Worm (Caenorhabditis elegans) whole organism, young adult: ENCODE measurements around the gene F14F7.5.
A peak's percentile ranks its signal among the peaks of the same experiment; 100 is the strongest.

ENCODE experiments used
- B0019.2 ChIP-seq: fragments of 200-800 bp; sonication (Bioruptor generic); conservative IDR thresholded peaks from 2 replicates; pipeline ENCODE4 v1.3.6; 2022; ENCODE audit warnings: missing genetic modification reagents, missing genetic modification characterization, missing compliant biosample characterization
- B0336.3 ChIP-seq: fragments of 200-800 bp; sonication (Bioruptor generic); IDR thresholded peaks from 2 replicates; pipeline ENCODE4 v1.3.6; 2022; ENCODE audit warnings: missing genetic modification characterization, missing compliant biosample characterization
- F10E7.11 ChIP-seq: sonication (generic microtip); optimal IDR thresholded peaks from 2 replicates; lab custom pipeline; 2017; ENCODE audit warnings: mild to moderate bottlenecking, missing genetic modification characterization, moderate library complexity, missing compliant biosample characterization
- F22D6.2 ChIP-seq: sonication (generic microtip); optimal IDR thresholded peaks from 2 replicates; lab custom pipeline; 2016; ENCODE audit warnings: mild to moderate bottlenecking, missing genetic modification characterization, missing compliant biosample characterization
- F37B4.10 ChIP-seq: fragments of 200-800 bp; sonication (Bioruptor generic); IDR thresholded peaks from 2 replicates; pipeline ENCODE4 v1.3.6; 2022; ENCODE audit warnings: missing genetic modification characterization, missing compliant biosample characterization
- F39B2.1 ChIP-seq: fragments of 200-800 bp; sonication (Bioruptor generic); IDR thresholded peaks from 2 replicates; pipeline ENCODE4 v1.3.6; 2022; ENCODE audit warnings: missing genetic modification reagents, missing genetic modification characterization, missing compliant biosample characterization
- F52B5.7 ChIP-seq: sonication (generic microtip); optimal IDR thresholded peaks from 2 replicates; lab custom pipeline; 2016; ENCODE audit warnings: mild to moderate bottlenecking, missing genetic modification characterization, missing compliant biosample characterization
- F57A8.1 ChIP-seq: fragments of 200-800 bp; sonication (Bioruptor generic); optimal IDR thresholded peaks from 2 replicates; lab custom pipeline; 2018; ENCODE audit warnings: mild to moderate bottlenecking, missing genetic modification characterization, moderate library complexity, missing compliant biosample characterization
- Y53G8AR.9 ChIP-seq: fragments of 200-800 bp; sonication (Bioruptor generic); conservative IDR thresholded peaks from 2 replicates; pipeline ENCODE4 v1.3.6; 2022; ENCODE audit warnings: missing genetic modification reagents, missing genetic modification characterization, missing compliant biosample characterization
- Y56A3A.18 ChIP-seq: fragments of 200-800 bp; sonication (Bioruptor generic); IDR thresholded peaks from 2 replicates; pipeline ENCODE4 v1.3.6; 2022; ENCODE audit warnings: missing genetic modification reagents, missing genetic modification characterization, missing compliant biosample characterization
- ZK185.1 ChIP-seq: sonication (generic microtip); optimal IDR thresholded peaks from 2 replicates; lab custom pipeline; 2016; ENCODE audit warnings: mild to moderate bottlenecking, missing genetic modification characterization, missing compliant biosample characterization; ENCODE audit not compliant: poor library complexity, severe bottlenecking
- akir-1 ChIP-seq: fragments of 200-800 bp; sonication (Bioruptor generic); optimal IDR thresholded peaks from 2 replicates; lab custom pipeline; 2018; ENCODE audit warnings: mild to moderate bottlenecking, missing genetic modification characterization, moderate library complexity, missing compliant biosample characterization
- athp-1 ChIP-seq: sonication (generic microtip); optimal IDR thresholded peaks from 2 replicates; lab custom pipeline; 2017; ENCODE audit warnings: mild to moderate bottlenecking, missing genetic modification characterization, missing compliant biosample characterization
- bed-2 ChIP-seq: fragments of 200-800 bp; sonication (Bioruptor generic); IDR thresholded peaks from 2 replicates; pipeline ENCODE4 v1.3.6; 2022; ENCODE audit warnings: missing genetic modification reagents, missing genetic modification characterization, missing compliant biosample characterization
- cebp-1 ChIP-seq, 2 experiments: fragments of 200-800 bp in 1 of 2; sonication (Bioruptor generic) in 1 of 2; sonication (generic microtip) in 1 of 2; IDR thresholded peaks in 1 of 2; optimal IDR thresholded peaks in 1 of 2; 2 replicates each; pipeline versions ENCODE4 v1.3.6 to Lab custom; 2017 to 2022; ENCODE audit warnings: missing compliant biosample characterization in 2 of 2, missing genetic modification characterization in 2 of 2, mild to moderate bottlenecking in 1 of 2, missing genetic modification reagents in 1 of 2, moderate library complexity in 1 of 2
- ceh-79 ChIP-seq: sonication (generic microtip); optimal IDR thresholded peaks from 2 replicates; lab custom pipeline; 2017; ENCODE audit warnings: mild to moderate bottlenecking, missing genetic modification characterization, missing compliant biosample characterization
- ceh-91 ChIP-seq: fragments of 200-800 bp; sonication (Bioruptor generic); IDR thresholded peaks from 2 replicates; pipeline ENCODE4 v1.3.6; 2022; ENCODE audit warnings: missing genetic modification reagents, missing genetic modification characterization, missing compliant biosample characterization
- ekl-4 ChIP-seq: fragments of 200-800 bp; sonication (Bioruptor generic); IDR thresholded peaks from 2 replicates; pipeline ENCODE4 v1.3.6; 2022; ENCODE audit warnings: missing genetic modification reagents, missing genetic modification characterization, missing compliant biosample characterization
- gei-17 ChIP-seq: fragments of 200-800 bp; sonication (Bioruptor generic); optimal IDR thresholded peaks from 2 replicates; lab custom pipeline; 2018; ENCODE audit warnings: mild to moderate bottlenecking, missing genetic modification characterization, missing compliant biosample characterization
- hlh-26 ChIP-seq: fragments of 200-800 bp; sonication (Bioruptor generic); conservative IDR thresholded peaks from 2 replicates; pipeline ENCODE4 v1.3.6; 2022; ENCODE audit warnings: missing genetic modification reagents, missing genetic modification characterization, missing compliant biosample characterization
- hmg-20 ChIP-seq: fragments of 200-800 bp; sonication (Bioruptor generic); IDR thresholded peaks from 2 replicates; pipeline ENCODE4 v1.3.6; 2022; ENCODE audit warnings: missing genetic modification reagents, missing genetic modification characterization, missing compliant biosample characterization
- lin-40 ChIP-seq: sonication (generic microtip); optimal IDR thresholded peaks from 2 replicates; lab custom pipeline; 2016; ENCODE audit warnings: missing genetic modification characterization, mild to moderate bottlenecking, missing compliant biosample characterization, missing genotype, missing genetic modification reagents
- madf-6 ChIP-seq: fragments of 200-800 bp; sonication (Bioruptor generic); IDR thresholded peaks from 2 replicates; pipeline ENCODE4 v1.3.6; 2022; ENCODE audit warnings: missing genetic modification reagents, missing genetic modification characterization, missing compliant biosample characterization
- mcd-1 ChIP-seq: fragments of 200-800 bp; sonication (Bioruptor generic); IDR thresholded peaks from 2 replicates; pipeline ENCODE4 v1.3.6; 2022; ENCODE audit warnings: missing genetic modification reagents, missing genetic modification characterization, missing compliant biosample characterization
- nfya-2 ChIP-seq: fragments of 200-800 bp; sonication (Bioruptor generic); IDR thresholded peaks from 2 replicates; pipeline ENCODE4 v1.3.6; 2022; ENCODE audit warnings: missing genetic modification reagents, missing genetic modification characterization, missing compliant biosample characterization
- nhr-179 ChIP-seq: sonication (generic microtip); optimal IDR thresholded peaks from 2 replicates; lab custom pipeline; 2016; ENCODE audit warnings: mild to moderate bottlenecking, missing genetic modification characterization, missing compliant biosample characterization
- nhr-80 ChIP-seq: sonication (generic microtip); optimal IDR thresholded peaks from 2 replicates; lab custom pipeline; 2016; ENCODE audit warnings: missing genetic modification characterization, missing compliant biosample characterization
- pbrm-1 ChIP-seq: fragments of 200-800 bp; sonication (Bioruptor generic); IDR thresholded peaks from 2 replicates; pipeline ENCODE4 v1.3.6; 2022; ENCODE audit warnings: missing genetic modification reagents, missing genetic modification characterization, missing compliant biosample characterization
- rcor-1 ChIP-seq: fragments of 200-800 bp; sonication (Bioruptor generic); IDR thresholded peaks from 2 replicates; pipeline ENCODE4 v1.3.6; 2022; ENCODE audit warnings: missing genetic modification reagents, missing genetic modification characterization, missing compliant biosample characterization
- sdz-38 ChIP-seq: sonication (generic microtip); optimal IDR thresholded peaks from 2 replicates; lab custom pipeline; 2016; ENCODE audit warnings: missing genotype, missing genetic modification characterization, missing compliant biosample characterization
- snpc-1.1 ChIP-seq: sonication (generic microtip); optimal IDR thresholded peaks from 2 replicates; lab custom pipeline; 2017; ENCODE audit warnings: missing genetic modification characterization, mild to moderate bottlenecking, missing compliant biosample characterization, antibody characterized with exemption, moderate library complexity, missing genotype, missing genetic modification reagents; ENCODE audit not compliant: insufficient read depth
- tbp1 ChIP-seq: fragments of 200-800 bp; sonication (Bioruptor generic); optimal IDR thresholded peaks from 2 replicates; lab custom pipeline; 2018; ENCODE audit warnings: mild to moderate bottlenecking, missing genetic modification characterization, missing compliant biosample characterization
- tbx-9 ChIP-seq: sonication (generic microtip); optimal IDR thresholded peaks from 2 replicates; lab custom pipeline; 2016; ENCODE audit warnings: borderline replicate concordance, missing genetic modification characterization, inconsistent platforms, missing compliant biosample characterization
- unc-130 ChIP-seq: sonication (generic microtip); optimal IDR thresholded peaks from 2 replicates; lab custom pipeline; 2016; ENCODE audit warnings: missing genetic modification reagents, missing genetic modification characterization, missing compliant biosample characterization
- unc-62 ChIP-seq: fragments of 150-350 bp; optimal IDR thresholded peaks from 2 replicates; lab custom pipeline; 2014; ENCODE audit warnings: missing biosample characterization, missing genetic modification reagents, missing genetic modification characterization
- xnd-1 ChIP-seq: sonication (generic microtip); optimal IDR thresholded peaks from 2 replicates; lab custom pipeline; 2016; ENCODE audit warnings: missing genotype, missing genetic modification reagents, missing genetic modification characterization, missing compliant biosample characterization
- zfh-2 ChIP-seq: fragments of 200-800 bp; sonication (Bioruptor generic); conservative IDR thresholded peaks from 2 replicates; pipeline ENCODE4 v1.3.6; 2022; ENCODE audit warnings: missing genetic modification reagents, missing genetic modification characterization, missing compliant biosample characterization
- ztf-28 ChIP-seq: fragments of 200-800 bp; sonication (Bioruptor generic); IDR thresholded peaks from 2 replicates; pipeline ENCODE4 v1.3.6; 2022; ENCODE audit warnings: missing genetic modification reagents, missing genetic modification characterization, missing compliant biosample characterization

Gene F14F7.5

ce11 chrIII:12993607-12994006, 38.2 kb upstream of the F14F7.5 start, which contains the start of gene col-97:
Gene col-97, minus strand, starts transcription at chrIII:12993707.
- TF ChIP-seq unc-62 (GFP tag; lab: Kevin White, UChicago) (no peak), madf-6 (GFP tag; lab: Robert Waterston, UW) (no peak), gei-17 (GFP tag; lab: Kevin White, UChicago) (no peak), ekl-4 (no peak), tbp1 (GFP tag; lab: Kevin White, UChicago) (no peak), ceh-91 (GFP tag; lab: Robert Waterston, UW) (no peak), ZK185.1 (tag; lab: Kevin White, UChicago) (no peak), pbrm-1 (no peak), rcor-1 (GFP tag; lab: Robert Waterston, UW) (no peak), hmg-20 (no peak), tbx-9 (tag; lab: Kevin White, UChicago) (no peak), xnd-1 (no peak), F22D6.2 (no peak), nfya-2 (GFP tag; lab: Robert Waterston, UW) (no peak)

- no peak for TF ChIP-seq B0019.2
- TF ChIP-seq F10E7.11 (tag; lab: Kevin White, UChicago), result no peak
- no peak for TF ChIP-seq mcd-1 (GFP tag; lab: Robert Waterston, UW)
- no peak for TF ChIP-seq sdz-38 (tag; lab: Kevin White, UChicago)
- TF ChIP-seq F37B4.10 (GFP tag; lab: Robert Waterston, UW), result 0 out of 2 replicates have a peak, but pooled peaks have one; percentile 62
- TF ChIP-seq hlh-26 (GFP tag; lab: Robert Waterston, UW), result no peak
- TF ChIP-seq F57A8.1 (GFP tag; lab: Kevin White, UChicago), result no peak
- no peak for TF ChIP-seq lin-40 (tag; lab: Kevin White, UChicago)
- no peak for TF ChIP-seq F39B2.1
- TF ChIP-seq ztf-28, result no peak
- TF ChIP-seq ceh-79 (tag; lab: Kevin White, UChicago), result no peak
- TF ChIP-seq nhr-179 (tag; lab: Kevin White, UChicago), result no peak
- TF ChIP-seq athp-1, result no peak
- no peak for TF ChIP-seq akir-1
- TF ChIP-seq unc-130, result no peak
- peak; percentile 59 for TF ChIP-seq zfh-2 (GFP tag; lab: Robert Waterston, UW)
- no peak for TF ChIP-seq unc-62 (GFP tag; lab: Kevin White, UChicago)
- no peak for TF ChIP-seq snpc-1.1 (tag; lab: Kevin White, UChicago)
Observed at ce11 chrIII:12998252-12998651, 33.5 kb upstream of the F14F7.5 start.

DNA sequence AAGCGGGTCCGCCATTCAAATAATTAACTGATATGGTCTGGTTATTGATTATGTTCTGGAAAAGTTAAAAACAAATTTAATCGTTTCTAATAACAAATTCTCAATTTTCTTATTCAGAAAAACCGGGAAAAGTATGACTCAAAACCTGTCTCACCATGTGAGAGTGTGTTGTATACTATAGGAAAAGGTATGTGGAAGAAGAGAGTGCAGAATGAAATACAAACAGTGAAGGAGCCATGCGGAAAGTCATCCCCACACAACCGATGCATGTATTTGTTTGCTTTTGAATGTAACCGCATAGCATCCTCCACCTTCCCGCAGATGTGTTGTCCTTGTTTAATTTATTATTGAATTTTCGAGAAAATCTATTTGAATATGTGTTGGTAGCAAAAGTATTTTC, 31.3 kb upstream of the F14F7.5 start, which contains the start of gene ZK1010.8:
TSS of gene ZK1010.8 (minus strand) at position 214 of the 400 bp plus-strand sequence.
- TF ChIP-seq Y56A3A.18 (GFP tag; lab: Robert Waterston, UW), result no peak
- no peak for TF ChIP-seq bed-2 (GFP tag; lab: Robert Waterston, UW)
- no peak for TF ChIP-seq cebp-1 (GFP tag; IDR thresholded peaks at IDR 0.05; lab: Robert Waterston, UW)
- no peak for TF ChIP-seq cebp-1 (tag; optimal IDR thresholded peaks at IDR 0.05; lab: Kevin White, UChicago)
- no peak for TF ChIP-seq Y53G8AR.9 (GFP tag; lab: Robert Waterston, UW)
- TF ChIP-seq F52B5.7 (tag; lab: Kevin White, UChicago), result no peak
- TF ChIP-seq nhr-80 (tag; lab: Kevin White, UChicago), result no peak
- no peak for TF ChIP-seq B0336.3 (GFP tag; lab: Robert Waterston, UW)
- TF ChIP-seq F37B4.10 (GFP tag; lab: Robert Waterston, UW), result no peak
